Fruit fly (Drosophila melanogaster) Kc167 (cell line): ENCODE results near the gene CG15283.

Experiments
- Myc ChIP-seq: fragments of >200 bp; optimal IDR thresholded peaks from 2 replicates; lab custom pipeline; 2017; ENCODE audit warnings: missing external identifiers
- insv ChIP-seq: fragments of >200 bp; optimal IDR thresholded peaks from 3 replicates; lab custom pipeline; 2018; ENCODE audit warnings: missing external identifiers

DNA sequence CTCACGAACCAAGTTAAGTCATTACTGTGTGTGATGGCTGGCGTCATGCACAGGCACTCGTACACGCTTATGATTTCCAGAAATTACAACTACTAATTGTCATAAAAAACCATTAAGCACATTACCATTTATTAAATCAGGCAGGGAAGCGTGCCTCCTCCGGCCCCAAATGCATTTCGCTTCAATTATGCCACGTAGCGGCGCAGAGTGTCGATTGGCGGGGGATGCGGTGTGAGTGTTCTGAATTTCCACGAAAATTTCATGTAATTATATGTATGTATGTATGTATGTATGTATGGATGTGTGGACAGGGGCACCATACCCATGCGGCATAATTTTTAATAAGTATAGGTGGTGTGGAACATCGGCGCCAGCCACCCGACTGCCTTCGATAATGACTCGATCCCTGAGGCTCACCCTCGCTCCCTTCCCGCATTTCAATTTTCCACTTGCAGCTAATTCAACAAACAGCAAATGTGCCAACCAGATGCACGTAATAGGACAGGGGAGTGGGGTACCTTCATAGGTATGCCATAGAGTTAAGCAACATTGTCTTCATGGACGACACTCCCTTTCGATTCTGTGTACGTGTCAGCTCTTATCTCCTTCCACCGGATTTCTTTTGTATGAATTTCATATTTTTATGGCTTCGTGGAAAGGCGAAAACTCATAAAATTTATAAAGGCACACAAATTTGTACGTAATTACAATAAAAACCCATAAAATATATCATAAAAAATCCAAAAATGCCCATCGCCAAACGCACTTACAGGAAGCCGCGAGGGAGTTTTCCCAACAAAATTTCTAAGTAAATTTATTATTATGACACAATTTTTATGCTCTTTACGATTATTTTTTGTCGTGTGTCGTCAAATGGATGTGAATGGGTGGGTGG lies 8.3 kb downstream of the CG15283 start:
- TF ChIP-seq Myc (lab: Kevin White, UChicago) (no peak), insv (lab: Kevin White, UChicago) (no peak)
